Worm (Caenorhabditis elegans) whole organism, L3 larva: Measurements from ENCODE around the gene T24E12.1.
A peak's percentile ranks its signal among the peaks of the same experiment; 100 is the strongest.

Source experiments
- R02D3.7 ChIP-seq: fragments of 150-350 bp; optimal IDR thresholded peaks from 2 replicates; lab custom pipeline; 2014; ENCODE audit warnings: missing biosample characterization, missing genetic modification characterization
- ZK546.5 ChIP-seq: sonication (generic microtip); optimal IDR thresholded peaks from 2 replicates; lab custom pipeline; 2017; ENCODE audit warnings: missing biosample characterization, missing genetic modification characterization
- aly-2 ChIP-seq: fragments of 150-350 bp; optimal IDR thresholded peaks from 2 replicates; lab custom pipeline; 2014; ENCODE audit warnings: missing biosample characterization, missing genetic modification characterization
- ama-1 ChIP-seq: fragments of 150-350 bp; optimal IDR thresholded peaks from 2 replicates; lab custom pipeline; 2018
- ceh-28 ChIP-seq: fragments of 150-350 bp; optimal IDR thresholded peaks from 2 replicates; lab custom pipeline; 2014; ENCODE audit warnings: missing biosample characterization, missing genetic modification reagents, missing genetic modification characterization
- ceh-82 ChIP-seq: fragments of 150-350 bp; optimal IDR thresholded peaks from 2 replicates; lab custom pipeline; 2014; ENCODE audit warnings: missing biosample characterization, missing genetic modification characterization
- ceh-9 ChIP-seq: sonication (generic microtip); optimal IDR thresholded peaks from 2 replicates; lab custom pipeline; 2018; ENCODE audit warnings: missing biosample characterization, missing genetic modification characterization
- daf-12 ChIP-seq: fragments of 150-350 bp; optimal IDR thresholded peaks from 2 replicates; lab custom pipeline; 2014; ENCODE audit warnings: missing biosample characterization, missing genetic modification reagents, missing genetic modification characterization
- egl-27 ChIP-seq: sonication (generic microtip); optimal IDR thresholded peaks from 4 replicates; lab custom pipeline; 2017; ENCODE audit warnings: missing biosample characterization, missing genetic modification reagents, missing genetic modification characterization
- egl-5 ChIP-seq: fragments of 150-350 bp; optimal IDR thresholded peaks from 2 replicates; lab custom pipeline; 2017; ENCODE audit warnings: missing biosample characterization, missing genetic modification reagents, missing genetic modification characterization, inconsistent platforms
- elt-1 ChIP-seq: fragments of 150-350 bp; optimal IDR thresholded peaks from 2 replicates; lab custom pipeline; 2014; ENCODE audit warnings: missing biosample characterization, missing genetic modification characterization
- elt-2 ChIP-seq: sonication (generic microtip); optimal IDR thresholded peaks from 2 replicates; lab custom pipeline; 2016; ENCODE audit warnings: missing genetic modification reagents, mild to moderate bottlenecking, missing genetic modification characterization, missing compliant biosample characterization
- elt-3 ChIP-seq, 3 experiments: fragments of 150-350 bp in 1 of 3; sonication (generic microtip) in 2 of 3; optimal IDR thresholded peaks; 2 replicates in 2 of 3; 4 replicates in 1 of 3; lab custom pipeline; 2014 to 2017; ENCODE audit warnings: missing biosample characterization in 3 of 3, missing genetic modification characterization in 3 of 3
- eor-1 ChIP-seq, 2 experiments: fragments of 150-350 bp; optimal IDR thresholded peaks; 2 replicates each; lab custom pipeline; 2014 to 2018; ENCODE audit warnings: missing biosample characterization in 2 of 2, missing genetic modification characterization in 2 of 2
- fos-1 ChIP-seq: fragments of 150-350 bp; optimal IDR thresholded peaks from 2 replicates; lab custom pipeline; 2014; ENCODE audit warnings: missing biosample characterization, missing genetic modification characterization
- hmg-11 ChIP-seq: sonication (generic microtip); optimal IDR thresholded peaks from 2 replicates; lab custom pipeline; 2016; ENCODE audit warnings: missing genetic modification characterization, missing compliant biosample characterization
- jun-1 ChIP-seq: fragments of 150-350 bp; optimal IDR thresholded peaks from 2 replicates; lab custom pipeline; 2014; ENCODE audit warnings: missing biosample characterization, missing genetic modification reagents, missing genetic modification characterization
- lin-15B ChIP-seq: fragments of 150-350 bp; optimal IDR thresholded peaks from 2 replicates; lab custom pipeline; 2014; ENCODE audit warnings: missing biosample characterization, missing genetic modification characterization
- lin-39 ChIP-seq: fragments of 150-350 bp; optimal IDR thresholded peaks from 2 replicates; lab custom pipeline; 2018; ENCODE audit warnings: missing biosample characterization, missing genetic modification reagents, missing genetic modification characterization
- lsy-12 ChIP-seq: sonication (generic microtip); optimal IDR thresholded peaks from 2 replicates; lab custom pipeline; 2016; ENCODE audit warnings: mild to moderate bottlenecking, missing genetic modification characterization, missing compliant biosample characterization
- mml-1 ChIP-seq: fragments of 150-350 bp; sonication (generic microtip); optimal IDR thresholded peaks from 3 replicates; lab custom pipeline; 2014; ENCODE audit warnings: missing biosample characterization, missing genetic modification characterization
- nfya-1 ChIP-seq: sonication (generic microtip); optimal IDR thresholded peaks from 2 replicates; lab custom pipeline; 2017; ENCODE audit warnings: missing genetic modification characterization, mild to moderate bottlenecking, missing compliant biosample characterization, antibody characterized with exemption, moderate library complexity; ENCODE audit not compliant: insufficient read depth
- nhr-11 ChIP-seq: fragments of 150-350 bp; optimal IDR thresholded peaks from 2 replicates; lab custom pipeline; 2014; ENCODE audit warnings: missing biosample characterization, missing genetic modification characterization
- nhr-12 ChIP-seq: fragments of 150-350 bp; optimal IDR thresholded peaks from 2 replicates; lab custom pipeline; 2014; ENCODE audit warnings: missing biosample characterization, missing genetic modification characterization
- nhr-23 ChIP-seq: fragments of 150-350 bp; optimal IDR thresholded peaks from 2 replicates; lab custom pipeline; 2014; ENCODE audit warnings: missing biosample characterization, missing genetic modification reagents, missing genetic modification characterization
- nhr-237 ChIP-seq: fragments of 150-350 bp; optimal IDR thresholded peaks from 2 replicates; lab custom pipeline; 2014; ENCODE audit warnings: missing biosample characterization, missing genetic modification characterization
- nhr-25 ChIP-seq: sonication (generic microtip); optimal IDR thresholded peaks from 2 replicates; lab custom pipeline; 2017; ENCODE audit warnings: missing biosample characterization, missing genetic modification characterization
- nhr-67 ChIP-seq: fragments of 150-350 bp; optimal IDR thresholded peaks from 2 replicates; lab custom pipeline; 2014; ENCODE audit warnings: missing biosample characterization, missing genetic modification characterization
- nhr-76 ChIP-seq: fragments of 150-350 bp; sonication (generic microtip); optimal IDR thresholded peaks from 5 replicates; lab custom pipeline; 2014; ENCODE audit warnings: missing biosample characterization, missing genetic modification characterization
- nhr-77 ChIP-seq: fragments of 150-350 bp; optimal IDR thresholded peaks from 2 replicates; lab custom pipeline; 2014; ENCODE audit warnings: missing biosample characterization, missing genetic modification characterization
- pha-4 ChIP-seq: fragments of 150-350 bp; optimal IDR thresholded peaks from 2 replicates; lab custom pipeline; 2014; ENCODE audit warnings: missing biosample characterization, missing genetic modification reagents, missing genetic modification characterization
- pqm-1 ChIP-seq: fragments of 150-350 bp; optimal IDR thresholded peaks from 2 replicates; lab custom pipeline; 2017; ENCODE audit warnings: missing biosample characterization, missing genetic modification characterization, inconsistent platforms
- skn-1 ChIP-seq: fragments of 150-350 bp; optimal IDR thresholded peaks from 2 replicates; lab custom pipeline; 2014; ENCODE audit warnings: missing biosample characterization, missing genetic modification characterization
- snpc-4 ChIP-seq: fragments of 150-350 bp; optimal IDR thresholded peaks from 2 replicates; lab custom pipeline; 2014; ENCODE audit warnings: missing biosample characterization, missing genetic modification characterization
- unc-39 ChIP-seq: sonication (generic microtip); optimal IDR thresholded peaks from 4 replicates; lab custom pipeline; 2017; ENCODE audit warnings: missing biosample characterization, missing genetic modification characterization
- unc-62 ChIP-seq: fragments of 150-350 bp; sonication (generic microtip); optimal IDR thresholded peaks from 4 replicates; lab custom pipeline; 2014; ENCODE audit warnings: missing biosample characterization, missing genetic modification reagents, missing genetic modification characterization
- zag-1 ChIP-seq: fragments of 150-350 bp; optimal IDR thresholded peaks from 2 replicates; lab custom pipeline; 2014; ENCODE audit warnings: missing biosample characterization, missing genetic modification characterization
- ztf-11 ChIP-seq: fragments of 150-350 bp; optimal IDR thresholded peaks from 2 replicates; lab custom pipeline; 2014; ENCODE audit warnings: missing biosample characterization, missing genetic modification characterization
- ztf-4 ChIP-seq: fragments of 150-350 bp; optimal IDR thresholded peaks from 2 replicates; lab custom pipeline; 2014; ENCODE audit warnings: missing biosample characterization, missing genetic modification characterization

The T24E12.1 gene

ce11 chrII:3808643-3809042 lies 23.3 kb downstream of the T24E12.1 start:
- TF ChIP-seq daf-12 (tag; lab: Kevin White, UChicago) = no peak
- TF ChIP-seq, all 47 proteins: peak for 0

DNA sequence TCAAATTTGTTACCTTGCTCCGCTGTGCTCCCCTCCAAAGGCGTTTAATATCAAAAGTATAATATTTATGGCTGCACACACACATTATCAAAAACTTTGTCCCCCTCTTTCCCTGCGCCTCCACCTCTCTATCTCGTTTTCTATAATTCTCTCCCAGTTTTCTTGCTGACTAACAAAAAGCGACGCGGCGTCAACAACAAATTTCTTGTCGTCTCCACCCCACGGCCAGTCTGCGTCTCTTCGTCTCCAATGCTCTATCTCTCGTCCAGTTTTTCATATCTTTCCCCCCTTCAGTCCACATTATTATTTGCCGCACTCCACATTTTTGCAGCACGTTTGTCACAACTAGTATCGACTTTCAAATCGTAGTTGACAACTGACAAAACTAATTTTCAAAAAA lies 25.2 kb downstream of the T24E12.1 start:
- TF ChIP-seq daf-12 (tag; lab: Kevin White, UChicago) (no peak), elt-1 (tag; lab: Kevin White, UChicago) (no peak), nfya-1 (tag; lab: Kevin White, UChicago) (peak; percentile 53), pha-4 (peak; percentile 75), unc-62 (GFP tag; lab: Kevin White, UChicago) (no peak), mml-1 (tag; lab: Kevin White, UChicago) (no peak), unc-39 (tag; lab: Kevin White, UChicago) (no peak), lin-15B (tag; lab: Kevin White, UChicago) (peak; percentile 2), hmg-11 (peak; percentile 57), ztf-11 (no peak), nhr-25 (tag; lab: Kevin White, UChicago) (peak; percentile 14), fos-1 (tag; lab: Kevin White, UChicago) (no peak), nhr-67 (no peak), elt-2 (tag; lab: Kevin White, UChicago) (peak; percentile 78), ceh-28 (tag; lab: Kevin White, UChicago) (no peak), lsy-12 (tag; lab: Kevin White, UChicago) (no peak), snpc-4 (tag; lab: Kevin White, UChicago) (peak; percentile 40), R02D3.7 (tag; lab: Kevin White, UChicago) (peak; percentile 39), ceh-82 (tag; lab: Kevin White, UChicago) (no peak), nhr-11 (tag; lab: Kevin White, UChicago) (no peak), ZK546.5 (no peak), ceh-9 (no peak), lin-39 (tag; lab: Kevin White, UChicago) (peak; percentile 73), pqm-1 (peak; percentile 24), nhr-23 (tag; lab: Kevin White, UChicago) (peak; percentile 33), jun-1 (tag; lab: Kevin White, UChicago) (no peak), egl-5 (tag; lab: Kevin White, UChicago) (peak; percentile 7), nhr-76 (tag; lab: Kevin White, UChicago) (no peak), ama-1 (lab: Kevin White, UChicago) (no peak), aly-2 (no peak), eor-1 (tag; optimal IDR thresholded peaks at IDR 0.05; lab: Kevin White, UChicago) (no peak), skn-1 (tag; lab: Kevin White, UChicago) (no peak), nhr-237 (tag; lab: Kevin White, UChicago) (no peak), ztf-4 (tag; lab: Kevin White, UChicago) (no peak), elt-3 (tag; optimal IDR thresholded peaks at IDR 0.05; lab: Kevin White, UChicago) (no peak), egl-27 (tag; lab: Kevin White, UChicago) (no peak), nhr-12 (tag; lab: Kevin White, UChicago) (no peak), zag-1 (no peak)

DNA sequence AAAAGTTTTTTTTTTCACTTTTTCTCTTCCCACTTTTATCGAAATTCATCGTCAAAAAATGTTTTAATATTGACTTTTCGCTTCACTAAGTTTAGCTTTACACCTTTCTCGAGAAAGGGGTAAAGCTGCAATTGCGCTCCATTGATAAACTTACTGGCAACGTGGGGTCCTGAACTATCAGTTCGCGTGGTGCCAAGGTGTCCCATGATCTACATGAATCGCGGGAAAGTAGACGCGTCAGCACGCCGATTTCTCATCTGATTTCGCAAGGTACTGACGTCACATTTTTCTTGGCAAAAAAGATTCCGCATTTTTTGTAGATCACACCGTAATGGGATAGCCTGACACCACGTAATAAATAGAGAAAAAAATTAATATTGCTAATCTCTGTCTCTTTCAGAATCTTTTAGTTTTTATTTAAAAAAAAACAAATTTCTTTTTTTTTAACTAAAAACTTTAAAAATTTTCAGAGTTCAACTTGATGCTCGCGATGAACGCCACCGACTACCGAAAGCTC lies 26.5 kb downstream of the T24E12.1 start, which contains the start of gene lido-15:
lido-15 (plus strand) TSS at position 467 of the 517 bp plus-strand sequence.
- TF ChIP-seq fos-1 (tag; lab: Kevin White, UChicago) (no peak), nfya-1 (tag; lab: Kevin White, UChicago) (no peak), egl-5 (tag; lab: Kevin White, UChicago) (no peak), pha-4 (peak; percentile 48), nhr-23 (tag; lab: Kevin White, UChicago) (no peak), nhr-77 (tag; lab: Kevin White, UChicago) (no peak), nhr-12 (tag; lab: Kevin White, UChicago) (no peak)
- TF ChIP-seq, all 47 proteins: peak for 1
